Fruit fly (Drosophila melanogaster) whole organism, prepupa: ENCODE data around the gene CG11529.

Source experiments
- Blimp-1 ChIP-seq: fragments of 200-800 bp; sonication (Bioruptor generic); optimal IDR thresholded peaks from 3 replicates; lab custom pipeline; 2017; ENCODE audit warnings: missing biosample characterization, missing genetic modification characterization, mild to moderate bottlenecking, moderate library complexity, missing genetic modification reagents
- Sox102F ChIP-seq: fragments of 200-800 bp; sonication (Bioruptor generic); optimal IDR thresholded peaks from 2 replicates; lab custom pipeline; 2016; ENCODE audit warnings: missing biosample characterization, mild to moderate bottlenecking, missing genetic modification characterization
- eg ChIP-seq: fragments of 200-800 bp; sonication (Bioruptor generic); IDR thresholded peaks from 3 replicates; pipeline ENCODE4 v1.3.6; 2022; ENCODE audit warnings: missing biosample characterization, missing genetic modification characterization
- vri ChIP-seq: fragments of 200-800 bp; sonication (Bioruptor generic); optimal IDR thresholded peaks from 3 replicates; lab custom pipeline; 2016; ENCODE audit warnings: missing biosample characterization, mild to moderate bottlenecking, missing genetic modification characterization

- no peak for TF ChIP-seq eg (GFP tag; lab: Robert Waterston, UW)
- TF ChIP-seq vri (GFP tag; lab: Kevin White, UChicago) = no peak
- TF ChIP-seq Blimp-1 (GFP tag; lab: Kevin White, UChicago) = no peak
- no peak for TF ChIP-seq Sox102F
Measured at dm6 chr3L:12227219-12227618, 29.6 kb downstream of the CG11529 start.
